Fruit fly (Drosophila melanogaster): ENCODE results near the gene CG32228.

CG32228 gene

DNA sequence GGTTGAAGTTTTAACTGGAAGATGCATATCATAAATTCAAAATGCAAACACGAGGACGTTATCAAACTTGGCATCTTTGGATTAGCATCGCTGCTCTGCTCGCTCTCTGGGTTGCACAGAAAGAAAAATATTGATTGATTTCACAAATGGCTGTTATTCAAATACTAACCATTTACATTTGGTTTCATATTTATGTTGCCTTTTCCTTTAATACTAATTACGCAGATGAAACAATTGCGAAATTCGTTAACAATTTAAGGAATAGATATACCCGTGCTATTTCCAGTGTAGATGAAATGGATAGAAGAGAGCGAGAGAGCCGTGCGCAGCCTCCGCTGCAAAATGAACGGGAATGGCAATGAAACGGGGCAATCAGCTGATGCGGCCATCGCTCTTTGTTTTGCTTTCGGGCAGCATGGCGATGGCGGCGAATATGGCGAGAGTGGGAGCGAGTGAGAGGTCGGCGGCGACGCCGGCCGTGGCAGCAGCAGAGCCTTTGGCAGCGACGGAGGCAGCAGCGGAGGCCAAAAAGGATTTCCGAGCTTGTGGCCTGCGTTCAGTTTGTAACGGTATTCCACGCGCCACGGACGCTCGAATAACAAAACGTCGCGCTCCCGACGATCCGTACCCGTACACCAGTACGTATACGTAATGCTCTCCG is 18.0 kb upstream of the CG32228 start, which contains the start of gene rdgC (continued):
- TF ChIP-seq bigmax (GFP tag; optimal IDR thresholded peaks at IDR 0.05) (peak; percentile 71), dati (GFP tag; IDR thresholded peaks at IDR 0.05) (peak; percentile 94), CG30403 (GFP tag; optimal IDR thresholded peaks at IDR 0.05) (peak; percentile 95), Vsx1 (GFP tag; optimal IDR thresholded peaks at IDR 0.05) (peak; percentile 83), CG18476 (GFP tag; optimal IDR thresholded peaks at IDR 0.05) (peak; percentile 95), tup (GFP tag; optimal IDR thresholded peaks at IDR 0.05) (peak; percentile 88), fru (optimal IDR thresholded peaks at IDR 0.05) (no peak), CG12744 (GFP tag; optimal IDR thresholded peaks at IDR 0.05) (peak; percentile 92), bsh (GFP tag; optimal IDR thresholded peaks at IDR 0.05) (peak in 1 of 2 experiments; percentile 91), CG13424 (tag; optimal IDR thresholded peaks at IDR 0.05) (peak; percentile 95), usp (GFP tag; optimal IDR thresholded peaks at IDR 0.05) (no peak), Dll (GFP tag; IDR thresholded peaks at IDR 0.05; ENCODE audit: partially characterized antibody) (no peak), CG9727 (GFP tag; optimal IDR thresholded peaks at IDR 0.05) (peak; percentile 93), CG7271 (tag; optimal IDR thresholded peaks at IDR 0.05) (peak; percentile 63), CG11247 (GFP tag; IDR thresholded peaks at IDR 0.05) (peak; percentile 94), cwo (GFP tag; optimal IDR thresholded peaks at IDR 0.05) (peak; percentile 95), crp (GFP tag; optimal IDR thresholded peaks at IDR 0.05) (peak in 1 of 2 experiments; percentile 70), danr (GFP tag; IDR thresholded peaks at IDR 0.05) (peak; percentile 88), Dip3 (GFP tag; optimal IDR thresholded peaks at IDR 0.05) (peak; percentile 94), seq (GFP tag; IDR thresholded peaks at IDR 0.05) (peak; percentile 95), CG14441 (GFP tag; IDR thresholded peaks at IDR 0.05) (peak; percentile 97), H15 (GFP tag; IDR thresholded peaks at IDR 0.05) (peak; percentile 95), Doc3 (GFP tag; IDR thresholded peaks at IDR 0.05; ENCODE audit: partially characterized antibody) (no peak), CG1832 (GFP tag; optimal IDR thresholded peaks at IDR 0.05) (peak; percentile 45), Camta (GFP tag; optimal IDR thresholded peaks at IDR 0.05) (peak; percentile 95), nerfin-1 (tag; optimal IDR thresholded peaks at IDR 0.05) (peak; percentile 91), CG9797 (GFP tag; optimal IDR thresholded peaks at IDR 0.05) (peak; percentile 33), CG8478 (optimal IDR thresholded peaks at IDR 0.05) (no peak), cad (GFP tag; optimal IDR thresholded peaks at IDR 0.05) (no peak), CG31365 (tag; optimal IDR thresholded peaks at IDR 0.05) (peak; percentile 89), Taf1 (GFP tag; IDR thresholded peaks at IDR 0.05) (peak; percentile 87), CG15479 (GFP tag; optimal IDR thresholded peaks at IDR 0.05) (no peak), lilli (GFP tag; optimal IDR thresholded peaks at IDR 0.05) (peak; percentile 96), MBD-R2 (GFP tag; IDR thresholded peaks at IDR 0.05) (peak; percentile 89), CG6654 (GFP tag; optimal IDR thresholded peaks at IDR 0.05) (peak; percentile 75), CG5953 (GFP tag; IDR thresholded peaks at IDR 0.05) (peak; percentile 93), peb (GFP tag; IDR thresholded peaks at IDR 0.05) (peak; percentile 92), az2 (GFP tag; optimal IDR thresholded peaks at IDR 0.05) (peak; percentile 94), Awh (GFP tag; IDR thresholded peaks at IDR 0.05) (peak; percentile 97), chif (GFP tag; optimal IDR thresholded peaks at IDR 0.05) (peak; percentile 92 to 96), Ptx1 (GFP tag; IDR thresholded peaks at IDR 0.05) (peak; percentile 96), Max (GFP tag; optimal IDR thresholded peaks at IDR 0.05) (peak; percentile 92), CG10366 (GFP tag; IDR thresholded peaks at IDR 0.05) (peak; percentile 96), CG33213 (GFP tag; optimal IDR thresholded peaks at IDR 0.05) (peak; percentile 94), CG9437 (GFP tag; optimal IDR thresholded peaks at IDR 0.05) (peak; percentile 85), org-1 (GFP tag; optimal IDR thresholded peaks at IDR 0.05) (peak; percentile 95), zfh1 (GFP tag; IDR thresholded peaks at IDR 0.05) (peak; percentile 97), MTF-1 (GFP tag; optimal IDR thresholded peaks at IDR 0.05; ENCODE audit: borderline replicate concordance) (peak; percentile 88), luna (GFP tag; optimal IDR thresholded peaks at IDR 0.05) (peak; percentile 86), ranshi (GFP tag; IDR thresholded peaks at IDR 0.05) (peak; percentile 98), salm (tag; optimal IDR thresholded peaks at IDR 0.05) (peak; percentile 95)
